Worm (Caenorhabditis elegans): ENCODE measurements around the gene Y59E9AL.36.
"Not testable (repeated sequence)": the region's sequence is repeated elsewhere in the genome, so short reads cannot be mapped to it uniquely, and the experiment has no call there.

DNA sequence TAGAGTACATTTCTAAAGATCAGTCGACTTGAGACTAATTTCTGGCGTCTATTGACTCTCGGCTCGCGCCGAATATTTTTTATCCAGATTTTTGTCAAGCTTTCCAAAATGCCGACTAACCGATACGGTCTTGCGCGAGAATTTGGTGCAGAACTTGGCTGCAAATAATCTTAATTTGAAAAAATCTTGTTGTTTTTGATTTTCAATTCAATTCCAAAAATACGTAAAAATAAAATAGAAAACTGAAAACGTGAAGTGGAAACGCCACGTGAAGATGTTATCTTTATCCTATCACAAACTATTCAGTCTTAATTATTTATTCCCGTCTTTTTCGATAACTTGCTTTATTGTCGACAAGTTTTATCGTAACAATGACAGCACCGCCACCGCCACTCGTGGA, 49.1 kb upstream of the Y59E9AL.36 start, which contains the start of gene ttbk-2.1:
- not testable (repeated sequence) for TF ChIP-seq pqm-1 (tag; optimal IDR thresholded peaks at IDR 0.05); nhr-25 (tag; optimal IDR thresholded peaks at IDR 0.05); egl-27 (tag; optimal IDR thresholded peaks at IDR 0.05); R02D3.7 (tag; optimal IDR thresholded peaks at IDR 0.05); unc-62 (GFP tag; optimal IDR thresholded peaks at IDR 0.05); hmg-11 (tag; optimal IDR thresholded peaks at IDR 0.05); mdl-1 (tag; optimal IDR thresholded peaks at IDR 0.05); zag-1 (tag; optimal IDR thresholded peaks at IDR 0.05); ztf-11 (tag; optimal IDR thresholded peaks at IDR 0.05); ama-1 (optimal IDR thresholded peaks at IDR 0.05); elt-3 (tag; optimal IDR thresholded peaks at IDR 0.05); nhr-12 (tag; optimal IDR thresholded peaks at IDR 0.05)

All from whole organism, L3 larva.